Worm (Caenorhabditis elegans) whole organism, midembryonic: Measurements from ENCODE around the gene Y71G10AR.4.

Source experiments
- T22C8.4 ChIP-seq: fragments of 200-800 bp; sonication (Bioruptor generic); IDR thresholded peaks from 2 replicates; pipeline ENCODE4 v1.3.6; 2022; ENCODE audit warnings: missing genetic modification characterization, missing compliant biosample characterization
- flt-1 ChIP-seq: fragments of 200-800 bp; sonication (Bioruptor generic); IDR thresholded peaks from 2 replicates; pipeline ENCODE4 v1.3.6; 2022; ENCODE audit warnings: missing genetic modification characterization, missing compliant biosample characterization
- med-1 ChIP-seq: sonication (generic microtip); optimal IDR thresholded peaks from 2 replicates; lab custom pipeline; 2017; ENCODE audit warnings: missing genetic modification characterization, mild to moderate bottlenecking, missing compliant biosample characterization, antibody characterized with exemption, missing genetic modification reagents; ENCODE audit not compliant: insufficient read depth
- ref-1 ChIP-seq: fragments of 200-800 bp; sonication (Bioruptor generic); conservative IDR thresholded peaks from 2 replicates; pipeline ENCODE4 v1.3.6; 2022; ENCODE audit warnings: missing genetic modification reagents, missing genetic modification characterization, missing compliant biosample characterization
- tab-1 ChIP-seq: fragments of 200-800 bp; sonication (Bioruptor generic); IDR thresholded peaks from 2 replicates; pipeline ENCODE4 v1.3.6; 2022; ENCODE audit warnings: missing genetic modification characterization, missing compliant biosample characterization
- ztf-23 ChIP-seq: fragments of 200-800 bp; sonication (Bioruptor generic); IDR thresholded peaks from 2 replicates; pipeline ENCODE4 v1.3.6; 2022; ENCODE audit warnings: missing genetic modification reagents, missing genetic modification characterization, missing compliant biosample characterization
- ztf-29 ChIP-seq: fragments of 200-800 bp; sonication (Bioruptor generic); IDR thresholded peaks from 2 replicates; pipeline ENCODE4 v1.3.6; 2022; ENCODE audit warnings: missing genetic modification reagents, missing genetic modification characterization, missing compliant biosample characterization

ce11 chrIV:2242349-2243088 lies 43.7 kb downstream of the Y71G10AR.4 start, which contains the start of the genes M70.3 and M70.2:
- no peak for TF ChIP-seq flt-1 (GFP tag; lab: Robert Waterston, UW)
- TF ChIP-seq ztf-29 (GFP tag; lab: Robert Waterston, UW) = no peak
- no peak for TF ChIP-seq tab-1 (GFP tag; lab: Robert Waterston, UW)
- TF ChIP-seq T22C8.4 (GFP tag; lab: Robert Waterston, UW) = no peak
- TF ChIP-seq med-1 (GFP tag; lab: Kevin White, UChicago) = no peak
- TF ChIP-seq ztf-23 (GFP tag; lab: Robert Waterston, UW) = no peak
- TF ChIP-seq ref-1 (GFP tag; lab: Robert Waterston, UW) = no peak
